Worm (Caenorhabditis elegans): ENCODE data around the gene F10A3.12.

ce11 chrV:16143066-16143581, 20.7 kb upstream of the F10A3.12 start, which contains the start of gene fbxa-88:
- no peak for TF ChIP-seq unc-62 (GFP tag; optimal IDR thresholded peaks at IDR 0.05)
- TF ChIP-seq nhr-28 (tag; optimal IDR thresholded peaks at IDR 0.05): no peak
- TF ChIP-seq elt-1 (tag; optimal IDR thresholded peaks at IDR 0.05; ENCODE audit: borderline replicate concordance, insufficient read depth): no peak

All from whole organism, mixed stage, embryonic.